Worm (Caenorhabditis elegans) whole organism, young adult: Measurements from ENCODE around the gene Y17D7B.2.

Experiments
- Y53G8AR.9 ChIP-seq: fragments of 200-800 bp; sonication (Bioruptor generic); conservative IDR thresholded peaks from 2 replicates; pipeline ENCODE4 v1.3.6; 2022; ENCODE audit warnings: missing genetic modification reagents, missing genetic modification characterization, missing compliant biosample characterization
- ama-1 ChIP-seq, 3 experiments: fragments of 150-350 bp in 1 of 3; sonication (generic microtip) in 2 of 3; optimal IDR thresholded peaks; 2 replicates each; lab custom pipeline; 2014 to 2018; ENCODE audit warnings: missing biosample characterization in 2 of 3, missing genetic modification characterization in 2 of 3, missing genetic modification reagents in 2 of 3
- egrh-3 ChIP-seq: fragments of 200-800 bp; sonication (Bioruptor generic); IDR thresholded peaks from 2 replicates; pipeline ENCODE4 v1.3.6; 2022; ENCODE audit warnings: missing genetic modification reagents, missing genetic modification characterization, missing compliant biosample characterization
- nfya-1 ChIP-seq: sonication (generic microtip); optimal IDR thresholded peaks from 2 replicates; lab custom pipeline; 2017; ENCODE audit warnings: antibody characterized with exemption, missing compliant biosample characterization, missing genetic modification characterization, borderline replicate concordance; ENCODE audit not compliant: insufficient read depth
- repo-1 ChIP-seq: sonication (generic microtip); optimal IDR thresholded peaks from 2 replicates; lab custom pipeline; 2017; ENCODE audit warnings: mild to moderate bottlenecking, missing genetic modification characterization, missing compliant biosample characterization
- unc-62 ChIP-seq: fragments of 150-350 bp; optimal IDR thresholded peaks from 2 replicates; lab custom pipeline; 2014; ENCODE audit warnings: missing biosample characterization, missing genetic modification reagents, missing genetic modification characterization

ce11 chrV:18771390-18771789 lies 16.1 kb upstream of the Y17D7B.2 start, which contains the start of gene clec-256:
- no peak for TF ChIP-seq repo-1
- TF ChIP-seq ama-1 (optimal IDR thresholded peaks at IDR 0.05; lab: Kevin White, UChicago), result no peak
- TF ChIP-seq ama-1 (GFP tag; optimal IDR thresholded peaks at IDR 0.05; lab: Kevin White, UChicago), result no peak
- no peak for TF ChIP-seq Y53G8AR.9 (GFP tag; lab: Robert Waterston, UW)
- TF ChIP-seq egrh-3 (GFP tag; lab: Robert Waterston, UW), result no peak
- no peak for TF ChIP-seq unc-62 (GFP tag; lab: Kevin White, UChicago)
- no peak for TF ChIP-seq nfya-1
